Worm (Caenorhabditis elegans) whole organism, young adult: ENCODE measurements around the gene fbxa-215.

ENCODE experiments used
- D2030.7 ChIP-seq: fragments of 200-800 bp; sonication (Bioruptor generic); IDR thresholded peaks from 2 replicates; pipeline ENCODE4 v1.3.6; 2022; ENCODE audit warnings: missing genetic modification reagents, missing genetic modification characterization, missing compliant biosample characterization
- T07F8.4 ChIP-seq: sonication (generic microtip); optimal IDR thresholded peaks from 2 replicates; lab custom pipeline; 2016; ENCODE audit warnings: mild to moderate bottlenecking, missing genetic modification characterization, moderate library complexity, missing compliant biosample characterization
- ceh-91 ChIP-seq: fragments of 200-800 bp; sonication (Bioruptor generic); IDR thresholded peaks from 2 replicates; pipeline ENCODE4 v1.3.6; 2022; ENCODE audit warnings: missing genetic modification reagents, missing genetic modification characterization, missing compliant biosample characterization
- hlh-12 ChIP-seq: sonication (generic microtip); optimal IDR thresholded peaks from 2 replicates; lab custom pipeline; 2016; ENCODE audit warnings: missing genetic modification characterization, missing compliant biosample characterization
- lin-35 ChIP-seq, 3 experiments: fragments of 150-350 bp in 2 of 3; sonication (generic microtip) in 1 of 3; optimal IDR thresholded peaks; 2 replicates each; lab custom pipeline; 2014 to 2018; ENCODE audit warnings: missing biosample characterization in 3 of 3, missing genetic modification characterization in 3 of 3, missing genetic modification reagents in 3 of 3
- madf-10 ChIP-seq: sonication (generic microtip); optimal IDR thresholded peaks from 2 replicates; lab custom pipeline; 2016; ENCODE audit warnings: mild to moderate bottlenecking, missing genetic modification characterization, missing compliant biosample characterization
- nhr-90 ChIP-seq: sonication (generic microtip); optimal IDR thresholded peaks from 2 replicates; lab custom pipeline; 2016; ENCODE audit warnings: missing genotype, mild to moderate bottlenecking, missing genetic modification characterization, missing compliant biosample characterization
- sptf-2 ChIP-seq: fragments of 200-800 bp; sonication (Bioruptor generic); optimal IDR thresholded peaks from 2 replicates; lab custom pipeline; 2018; ENCODE audit warnings: mild to moderate bottlenecking, missing genetic modification characterization, missing compliant biosample characterization
- tbp1 ChIP-seq: fragments of 200-800 bp; sonication (Bioruptor generic); optimal IDR thresholded peaks from 2 replicates; lab custom pipeline; 2018; ENCODE audit warnings: mild to moderate bottlenecking, missing genetic modification characterization, missing compliant biosample characterization
- unc-62 ChIP-seq: fragments of 150-350 bp; optimal IDR thresholded peaks from 2 replicates; lab custom pipeline; 2014; ENCODE audit warnings: missing biosample characterization, missing genetic modification reagents, missing genetic modification characterization

DNA sequence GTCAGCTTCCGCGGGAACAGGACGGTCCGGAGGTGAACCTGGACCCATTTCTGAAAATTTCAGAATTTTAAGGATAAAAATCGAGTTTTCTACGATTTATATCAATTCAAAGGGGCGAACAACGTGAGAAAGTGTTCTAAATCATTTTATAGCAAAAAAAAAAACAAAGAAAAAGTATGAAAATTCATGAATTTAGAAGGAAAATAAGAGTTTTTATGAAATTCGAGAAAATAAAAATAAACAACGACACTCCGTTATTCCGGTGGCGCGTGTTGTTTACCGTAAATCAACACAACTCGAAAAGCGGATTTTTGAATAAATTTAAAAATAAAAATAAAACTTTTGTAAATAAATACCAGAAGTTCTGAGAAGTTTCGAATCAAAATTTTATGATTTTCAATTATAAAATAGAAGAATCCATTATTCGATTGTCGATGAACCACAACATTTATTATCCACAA is 20.3 kb upstream of the fbxa-215 start, which contains the start of gene nyn-1:
- no peak for TF ChIP-seq madf-10
- no peak for TF ChIP-seq ceh-91 (GFP tag; lab: Robert Waterston, UW)
- TF ChIP-seq nhr-90 (tag; lab: Kevin White, UChicago): no peak
- no peak for TF ChIP-seq tbp1 (GFP tag; lab: Kevin White, UChicago)
- no peak for TF ChIP-seq hlh-12 (tag; lab: Kevin White, UChicago)
- no peak for TF ChIP-seq D2030.7 (GFP tag; lab: Robert Waterston, UW)
- TF ChIP-seq sptf-2: no peak
- TF ChIP-seq T07F8.4 (tag; lab: Kevin White, UChicago): no peak
- no peak for TF ChIP-seq lin-35 (GFP tag; optimal IDR thresholded peaks at IDR 0.05; lab: Kevin White, UChicago)
- TF ChIP-seq unc-62 (GFP tag; lab: Kevin White, UChicago): no peak
